Fruit fly (Drosophila melanogaster): ENCODE results near the gene CAH1.

Gene CAH1

DNA sequence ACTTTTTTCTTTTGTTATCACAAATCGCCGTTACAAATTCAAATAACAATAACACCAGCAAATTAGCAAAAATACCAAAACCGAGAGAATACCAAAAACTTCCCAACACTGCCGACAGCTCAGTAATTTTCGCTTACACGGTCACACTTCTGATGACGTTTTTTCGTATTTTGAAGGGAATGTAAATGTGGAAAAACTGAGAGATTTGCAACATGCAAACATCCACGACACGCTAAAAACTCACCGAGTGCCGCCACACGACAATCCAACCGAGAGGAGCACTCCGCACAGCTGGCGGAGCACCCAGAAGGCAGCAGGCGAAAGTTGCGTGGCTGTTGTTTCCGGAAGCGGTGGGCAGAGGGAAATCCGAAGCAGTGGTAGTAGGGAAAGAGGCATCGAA lies 10.0 kb upstream of the CAH1 start, which contains the start of gene Sec71:
Sec71 (plus strand) TSS at position 117 of the 400 bp plus-strand sequence.
- no peak for TF ChIP-seq Crg-1 (GFP tag; optimal IDR thresholded peaks at IDR 0.05)
- no peak for TF ChIP-seq CG11617 (GFP tag; optimal IDR thresholded peaks at IDR 0.05)
- no peak for TF ChIP-seq CG1620 (GFP tag; optimal IDR thresholded peaks at IDR 0.05)
- TF ChIP-seq kay (GFP tag; ENCODE audit: borderline replicate concordance): no peak
- TF ChIP-seq CG7101 (tag; optimal IDR thresholded peaks at IDR 0.05): peak; percentile 33
- TF ChIP-seq Clk (GFP tag; optimal IDR thresholded peaks at IDR 0.05): no peak
- no peak for TF ChIP-seq CG12768 (GFP tag; optimal IDR thresholded peaks at IDR 0.05)
- no peak for TF ChIP-seq CG14711 (tag; optimal IDR thresholded peaks at IDR 0.05)
- no peak for TF ChIP-seq pad (GFP tag; optimal IDR thresholded peaks at IDR 0.05)
- peak; percentile 37 for TF ChIP-seq tj (GFP tag; optimal IDR thresholded peaks at IDR 0.05)
- no peak for TF ChIP-seq CG33017 (tag; optimal IDR thresholded peaks at IDR 0.05)
- TF ChIP-seq Mnt (GFP tag; optimal IDR thresholded peaks at IDR 0.05): no peak
- TF ChIP-seq ovo (GFP tag; optimal IDR thresholded peaks at IDR 0.05): no peak
- TF ChIP-seq Hr96 (GFP tag; optimal IDR thresholded peaks at IDR 0.05): no peak
- no peak for TF ChIP-seq toe (GFP tag; optimal IDR thresholded peaks at IDR 0.05)
- peak; percentile 52 for TF ChIP-seq bab1 (GFP tag; optimal IDR thresholded peaks at IDR 0.05)
- peak; percentile 2 for TF ChIP-seq cic (GFP tag; optimal IDR thresholded peaks at IDR 0.05)

DNA sequence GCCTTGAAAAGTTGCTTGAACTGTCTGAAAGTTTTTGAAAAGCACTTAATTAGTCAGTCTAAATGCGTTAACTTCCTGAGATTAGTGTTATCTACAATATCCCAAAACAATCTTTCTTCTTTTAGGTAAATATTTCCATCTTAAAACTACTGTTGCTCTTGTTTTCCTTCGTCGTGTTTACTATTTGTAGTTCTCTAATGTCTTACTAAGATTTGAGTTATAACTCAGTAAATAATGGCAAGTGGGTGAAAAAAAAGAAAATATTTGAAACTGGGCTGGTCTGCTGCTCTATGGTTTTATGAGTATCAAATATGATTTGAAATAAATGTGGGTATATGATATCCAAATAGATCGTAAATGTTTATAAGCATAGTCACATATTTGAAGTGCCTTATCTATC lies 2.3 kb upstream of the CAH1 start:
- TF ChIP-seq cnc (optimal IDR thresholded peaks at IDR 0.05): no peak
- TF ChIP-seq CG7101 (tag; optimal IDR thresholded peaks at IDR 0.05): peak; percentile 61
- TF ChIP-seq kay (GFP tag; ENCODE audit: borderline replicate concordance): no peak
- peak; percentile 12 for TF ChIP-seq Crg-1 (GFP tag; optimal IDR thresholded peaks at IDR 0.05)
- no peak for TF ChIP-seq tj (GFP tag; optimal IDR thresholded peaks at IDR 0.05)
- no peak for TF ChIP-seq Clk (GFP tag; optimal IDR thresholded peaks at IDR 0.05)
- no peak for TF ChIP-seq toe (GFP tag; optimal IDR thresholded peaks at IDR 0.05)
- TF ChIP-seq CG12768 (GFP tag; optimal IDR thresholded peaks at IDR 0.05): peak; percentile 16
- TF ChIP-seq CG7045 (GFP tag; optimal IDR thresholded peaks at IDR 0.05): peak; percentile 47
- peak; percentile 40 for TF ChIP-seq CG33017 (tag; optimal IDR thresholded peaks at IDR 0.05)
- TF ChIP-seq Hr96 (GFP tag; optimal IDR thresholded peaks at IDR 0.05): no peak
- TF ChIP-seq cic (GFP tag; optimal IDR thresholded peaks at IDR 0.05): peak; percentile 60
- no peak for TF ChIP-seq bab1 (GFP tag; optimal IDR thresholded peaks at IDR 0.05)
- no peak for TF ChIP-seq ovo (GFP tag; optimal IDR thresholded peaks at IDR 0.05)
- no peak for TF ChIP-seq pad (GFP tag; optimal IDR thresholded peaks at IDR 0.05)
- TF ChIP-seq CG1620 (GFP tag; optimal IDR thresholded peaks at IDR 0.05): no peak
- no peak for TF ChIP-seq CG11617 (GFP tag; optimal IDR thresholded peaks at IDR 0.05)
- TF ChIP-seq CG14711 (tag; optimal IDR thresholded peaks at IDR 0.05): no peak

DNA sequence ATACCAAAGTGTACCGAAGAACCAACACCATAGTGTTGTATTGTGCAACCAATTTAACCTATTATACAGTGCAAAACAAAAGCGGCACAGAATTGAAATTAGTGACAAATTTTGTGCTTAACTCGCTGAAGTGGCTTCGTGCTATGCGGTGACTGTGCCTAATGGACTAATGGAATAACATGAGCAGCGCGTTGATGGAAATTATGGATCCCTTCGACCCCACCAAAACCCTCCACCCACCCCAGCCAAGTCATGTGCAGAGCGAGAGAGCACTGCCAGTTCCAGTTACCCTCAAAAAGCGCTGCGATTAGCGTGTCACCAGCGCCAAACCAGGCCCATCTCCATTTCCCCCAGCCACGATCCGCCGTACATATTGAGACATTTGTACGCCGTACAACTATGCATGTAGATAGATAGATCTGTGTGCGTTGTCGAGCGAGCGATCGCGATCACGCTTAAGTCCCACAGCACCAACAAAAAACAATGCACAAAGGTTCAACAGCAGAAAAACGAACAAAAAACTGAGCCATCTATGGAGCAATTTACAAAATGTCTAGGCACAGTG lies 1.3 kb upstream of the CAH1 start:
- TF ChIP-seq CG1620 (GFP tag; optimal IDR thresholded peaks at IDR 0.05) (no peak), CG12768 (GFP tag; optimal IDR thresholded peaks at IDR 0.05) (peak; percentile 58), CG33017 (tag; optimal IDR thresholded peaks at IDR 0.05) (no peak), cic (GFP tag; optimal IDR thresholded peaks at IDR 0.05) (peak; percentile 51), Mnt (GFP tag; optimal IDR thresholded peaks at IDR 0.05) (peak; percentile 35), CG11617 (GFP tag; optimal IDR thresholded peaks at IDR 0.05) (no peak), Hr96 (GFP tag; optimal IDR thresholded peaks at IDR 0.05) (no peak)

DNA sequence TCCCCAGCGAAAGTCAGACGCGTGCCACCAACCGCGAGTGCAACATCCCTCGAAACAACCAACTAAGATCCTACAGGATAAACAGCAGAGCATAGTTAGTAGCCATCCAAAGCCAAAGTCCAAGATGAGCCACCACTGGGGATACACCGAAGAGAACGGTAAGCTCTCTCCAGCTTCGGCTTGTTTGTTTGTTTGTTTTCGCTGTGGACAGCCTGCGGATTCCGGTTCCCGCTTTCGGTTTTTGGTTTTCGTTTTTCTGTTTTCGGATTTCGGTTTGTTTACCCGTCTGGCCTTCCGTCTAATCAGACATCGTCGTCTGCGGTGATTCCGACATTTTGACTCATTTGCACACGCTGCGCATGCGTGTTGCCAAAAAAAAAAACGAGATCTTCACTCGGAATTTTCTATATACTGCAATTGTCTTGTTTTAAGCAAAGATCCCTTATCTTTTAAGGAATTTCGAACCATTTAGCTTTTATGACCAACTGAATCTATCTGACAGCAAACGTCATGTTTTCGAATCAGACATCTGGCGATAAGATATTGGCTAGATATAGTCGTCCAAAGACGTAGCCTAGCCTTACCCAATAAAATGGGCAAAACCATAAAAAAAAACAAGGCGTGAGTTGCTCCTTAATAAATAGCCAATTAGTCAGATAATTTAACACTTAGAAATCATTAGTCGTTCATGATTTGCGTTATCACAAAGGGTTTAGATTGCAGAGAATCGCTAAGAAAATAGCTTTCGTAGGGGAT lies 557 bp downstream of the CAH1 start:
- TF ChIP-seq CG11617 (GFP tag; optimal IDR thresholded peaks at IDR 0.05) (no peak), kay (GFP tag; ENCODE audit: borderline replicate concordance) (peak; percentile 90)

DNA sequence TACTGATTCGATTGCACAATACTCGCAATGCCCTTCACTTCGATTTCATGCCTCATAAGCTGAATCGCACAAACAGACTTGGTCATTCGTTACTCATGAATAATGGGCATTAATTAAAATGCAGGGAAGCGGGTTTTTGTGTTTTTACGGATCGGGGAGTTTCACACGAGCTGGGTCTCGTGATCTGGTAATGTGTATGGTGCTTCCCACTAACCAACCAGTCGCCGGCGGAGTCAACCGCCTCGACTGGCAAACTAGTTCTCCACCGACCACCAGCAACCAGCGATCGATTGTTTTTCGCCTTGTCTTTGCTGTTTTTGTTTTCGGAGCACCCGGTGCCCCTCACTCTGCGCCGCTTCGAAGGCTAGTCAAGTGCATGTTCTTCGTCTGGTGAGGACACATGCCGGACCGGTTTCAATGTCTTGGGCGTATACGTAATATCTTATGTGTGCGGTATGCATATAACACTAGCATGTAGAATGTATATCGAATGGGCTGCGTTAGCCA lies 1.2 kb downstream of the CAH1 start:
- peak; percentile 3 for TF ChIP-seq cic (GFP tag; optimal IDR thresholded peaks at IDR 0.05)
- no peak for TF ChIP-seq cnc (optimal IDR thresholded peaks at IDR 0.05)

DNA sequence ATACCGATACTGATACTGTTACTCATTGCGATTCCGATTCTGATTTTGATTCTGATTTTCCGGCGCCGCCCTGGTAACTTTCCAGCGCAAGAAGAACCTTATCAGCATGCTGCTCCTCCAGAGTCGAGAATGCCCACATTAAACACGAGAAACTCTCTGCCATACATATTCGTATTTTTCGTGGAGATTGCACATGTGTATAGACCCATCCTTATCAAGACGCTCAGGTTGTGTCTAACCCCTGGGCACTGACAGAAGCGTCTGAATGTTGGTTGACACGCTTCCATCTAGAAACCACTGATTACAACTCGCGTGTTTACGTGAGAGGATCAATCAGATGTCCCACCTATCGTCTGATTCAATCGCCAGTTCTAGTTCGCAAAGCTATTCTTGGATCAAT lies 1.7 kb downstream of the CAH1 start:
- peak; percentile 52 for TF ChIP-seq Mnt (GFP tag; optimal IDR thresholded peaks at IDR 0.05)
- TF ChIP-seq pad (GFP tag; optimal IDR thresholded peaks at IDR 0.05): no peak
- TF ChIP-seq cic (GFP tag; optimal IDR thresholded peaks at IDR 0.05): peak; percentile 13

DNA sequence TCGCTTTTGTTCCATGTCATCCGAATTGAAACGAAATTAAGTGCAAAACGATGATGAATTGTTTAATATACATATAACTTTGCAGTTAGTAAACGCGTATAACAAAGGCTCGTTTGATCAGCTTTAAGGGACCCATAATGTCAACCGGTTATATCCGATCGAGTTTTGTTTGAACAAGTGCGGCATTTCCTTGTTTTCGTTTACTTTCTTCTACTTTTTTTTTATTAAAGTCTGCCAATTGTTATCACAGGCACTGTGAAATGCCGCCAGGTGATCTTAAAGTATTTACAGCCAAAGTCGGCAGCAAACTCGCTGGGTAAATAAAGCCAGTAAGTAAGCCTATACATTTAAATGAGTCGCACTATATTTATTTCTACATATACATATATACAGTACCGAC lies 3.7 kb downstream of the CAH1 start:
- TF ChIP-seq Clk (GFP tag; optimal IDR thresholded peaks at IDR 0.05): no peak
- TF ChIP-seq Mnt (GFP tag; optimal IDR thresholded peaks at IDR 0.05): no peak
- TF ChIP-seq CG11617 (GFP tag; optimal IDR thresholded peaks at IDR 0.05): no peak
- TF ChIP-seq CG12768 (GFP tag; optimal IDR thresholded peaks at IDR 0.05): peak; percentile 2
- no peak for TF ChIP-seq CG1620 (GFP tag; optimal IDR thresholded peaks at IDR 0.05)
- TF ChIP-seq Hr96 (GFP tag; optimal IDR thresholded peaks at IDR 0.05): no peak
- TF ChIP-seq CG7045 (GFP tag; optimal IDR thresholded peaks at IDR 0.05): no peak
- no peak for TF ChIP-seq bab1 (GFP tag; optimal IDR thresholded peaks at IDR 0.05)

Data from whole organism, adult.